Fruit fly (Drosophila melanogaster) Kc167 (cell line): ENCODE measurements around the gene CG3225.

Source experiments
- h ChIP-seq: fragments of >200 bp; optimal IDR thresholded peaks from 3 replicates; lab custom pipeline; 2018; ENCODE audit warnings: missing external identifiers
- insv ChIP-seq: fragments of >200 bp; optimal IDR thresholded peaks from 3 replicates; lab custom pipeline; 2018; ENCODE audit warnings: missing external identifiers

dm6 chr2L:4852605-4853102 lies 34.6 kb upstream of the CG3225 start, which contains the start of gene smog:
- TF ChIP-seq h (lab: Kevin White, UChicago) (no peak), insv (lab: Kevin White, UChicago) (no peak)
